Fruit fly (Drosophila melanogaster) whole organism, wandering third instar larva: ENCODE measurements around the gene CG6785.

Source experiments
- Abd-B ChIP-seq: fragments of >200 bp; optimal IDR thresholded peaks from 2 replicates; lab custom pipeline; 2017; ENCODE audit warnings: missing biosample characterization, missing genetic modification characterization
- CG32264 ChIP-seq: fragments of 200-800 bp; sonication (Bioruptor generic); optimal IDR thresholded peaks from 2 replicates; lab custom pipeline; 2016; ENCODE audit warnings: missing biosample characterization, missing genetic modification characterization
- CG9705 ChIP-seq: fragments of 200-800 bp; sonication (Bioruptor generic); optimal IDR thresholded peaks from 2 replicates; lab custom pipeline; 2018; ENCODE audit warnings: missing biosample characterization, mild to moderate bottlenecking, missing genetic modification characterization
- CrebA ChIP-seq: fragments of 200-800 bp; sonication (Bioruptor generic); optimal IDR thresholded peaks from 2 replicates; lab custom pipeline; 2016; ENCODE audit warnings: missing biosample characterization, mild to moderate bottlenecking, missing genetic modification characterization, borderline replicate concordance
- Dfd ChIP-seq: fragments of >200 bp; optimal IDR thresholded peaks from 2 replicates; lab custom pipeline; 2017; ENCODE audit warnings: missing biosample characterization, missing genetic modification characterization
- Dif ChIP-seq: fragments of 200-275, 200-300 bp; sonication (Bioruptor generic); optimal IDR thresholded peaks from 2 replicates; lab custom pipeline; 2018; ENCODE audit warnings: missing biosample characterization, missing genetic modification characterization; ENCODE audit not compliant: partially characterized antibody
- GATAd ChIP-seq: sonication (Bioruptor generic); optimal IDR thresholded peaks from 2 replicates; lab custom pipeline; 2016; ENCODE audit warnings: missing biosample characterization, missing genetic modification characterization
- HLH106 ChIP-seq: fragments of 200-800 bp; optimal IDR thresholded peaks from 3 replicates; lab custom pipeline; 2019; ENCODE audit warnings: missing biosample characterization, mild to moderate bottlenecking, missing genetic modification characterization, moderate library complexity
- Hnf4 ChIP-seq: fragments of 200-800 bp; sonication (Bioruptor generic); optimal IDR thresholded peaks from 2 replicates; lab custom pipeline; 2016; ENCODE audit warnings: missing biosample characterization, mild to moderate bottlenecking, missing genetic modification characterization
- Hr78 ChIP-seq: fragments of >200 bp; optimal IDR thresholded peaks from 2 replicates; lab custom pipeline; 2017; ENCODE audit warnings: missing biosample characterization, missing genetic modification characterization
- Hr83 ChIP-seq: fragments of 200-300 bp; sonication (Bioruptor generic); optimal IDR thresholded peaks from 2 replicates; lab custom pipeline; 2016; ENCODE audit warnings: missing biosample characterization, mild to moderate bottlenecking, missing genetic modification characterization, moderate library complexity; ENCODE audit not compliant: poor library complexity, severe bottlenecking
- Jra ChIP-seq: sonication (Bioruptor generic); optimal IDR thresholded peaks from 2 replicates; lab custom pipeline; 2016; ENCODE audit warnings: missing biosample characterization, missing genetic modification characterization
- Mio ChIP-seq: sonication (Bioruptor generic); optimal IDR thresholded peaks from 2 replicates; lab custom pipeline; 2016; ENCODE audit warnings: missing biosample characterization, missing genetic modification characterization
- Myc ChIP-seq: fragments of >200 bp; optimal IDR thresholded peaks from 2 replicates; lab custom pipeline; 2017
- N ChIP-seq: fragments of >200 bp; optimal IDR thresholded peaks from 2 replicates; lab custom pipeline; 2018; ENCODE audit warnings: missing biosample characterization, missing external identifiers, missing genetic modification characterization
- OdsH ChIP-seq: fragments of 200-800 bp; sonication (Bioruptor generic); optimal IDR thresholded peaks from 2 replicates; lab custom pipeline; 2016; ENCODE audit warnings: missing biosample characterization, mild to moderate bottlenecking, missing genetic modification characterization
- Rel ChIP-seq, 2 experiments: fragments of 200-800 bp; sonication (Bioruptor generic) in 1 of 2; optimal IDR thresholded peaks; 2 replicates in 1 of 2; 3 replicates in 1 of 2; lab custom pipeline; 2016 to 2019; ENCODE audit warnings: mild to moderate bottlenecking in 2 of 2, missing biosample characterization in 2 of 2, missing genetic modification characterization in 2 of 2, moderate library complexity in 1 of 2
- Sp1 ChIP-seq: fragments of 200-800 bp; sonication (Bioruptor generic); optimal IDR thresholded peaks from 3 replicates; lab custom pipeline; 2019; ENCODE audit warnings: missing biosample characterization, mild to moderate bottlenecking, missing genetic modification characterization, moderate library complexity
- Vsx2 ChIP-seq: fragments of 200-300, 225-300 bp; sonication (Bioruptor generic); optimal IDR thresholded peaks from 2 replicates; lab custom pipeline; 2018; ENCODE audit warnings: missing biosample characterization, missing genetic modification characterization; ENCODE audit not compliant: partially characterized antibody
- br ChIP-seq: fragments of 200-800 bp; sonication (Bioruptor generic); optimal IDR thresholded peaks from 2 replicates; lab custom pipeline; 2016; ENCODE audit warnings: missing biosample characterization, missing genetic modification characterization
- brk ChIP-seq: fragments of 200-800 bp; sonication (Bioruptor generic); optimal IDR thresholded peaks from 2 replicates; lab custom pipeline; 2016; ENCODE audit warnings: missing biosample characterization, mild to moderate bottlenecking, missing genetic modification characterization
- dl ChIP-seq, 2 experiments: fragments of 175-275, 200-275 bp in 1 of 2; fragments of 200-275 bp in 1 of 2; sonication (Bioruptor generic); optimal IDR thresholded peaks; lab custom pipeline; 2018; ENCODE audit warnings: mild to moderate bottlenecking in 2 of 2, missing biosample characterization in 2 of 2, missing genetic modification characterization in 2 of 2, moderate library complexity in 2 of 2; ENCODE audit not compliant: partially characterized antibody in 2 of 2, insufficient read depth in 1 of 2
- dmrt93B ChIP-seq: fragments of 200-800 bp; sonication (Bioruptor generic); optimal IDR thresholded peaks from 2 replicates; lab custom pipeline; 2018; ENCODE audit warnings: missing biosample characterization, mild to moderate bottlenecking, missing genetic modification characterization
- foxo ChIP-seq, 2 experiments: fragments of 200-800 bp; sonication (Bioruptor generic); optimal IDR thresholded peaks; 2 replicates in 1 of 2; 3 replicates in 1 of 2; lab custom pipeline; 2016 to 2017; ENCODE audit warnings: missing biosample characterization in 2 of 2, missing genetic modification characterization in 2 of 2
- lola ChIP-seq: fragments of >200 bp; optimal IDR thresholded peaks from 2 replicates; lab custom pipeline; 2017; ENCODE audit warnings: missing biosample characterization, missing genetic modification characterization
- pan ChIP-seq: fragments of >200 bp; optimal IDR thresholded peaks from 2 replicates; lab custom pipeline; 2017
- psq ChIP-seq: fragments of 200-800 bp; sonication (Bioruptor generic); optimal IDR thresholded peaks from 3 replicates; lab custom pipeline; 2017; ENCODE audit warnings: missing biosample characterization, mild to moderate bottlenecking, missing genetic modification characterization, moderate library complexity
- rgr ChIP-seq: fragments of 200-800 bp; sonication (Bioruptor generic); optimal IDR thresholded peaks from 3 replicates; lab custom pipeline; 2016; ENCODE audit warnings: missing biosample characterization, mild to moderate bottlenecking, missing genetic modification characterization
- sage ChIP-seq: fragments of 200-800 bp; sonication (Bioruptor generic); optimal IDR thresholded peaks from 2 replicates; lab custom pipeline; 2016; ENCODE audit warnings: missing biosample characterization, mild to moderate bottlenecking, missing genetic modification characterization
- tai ChIP-seq: sonication (Bioruptor generic); optimal IDR thresholded peaks from 2 replicates; lab custom pipeline; 2016; ENCODE audit warnings: missing biosample characterization, missing genetic modification characterization
- usp ChIP-seq: fragments of >200 bp; optimal IDR thresholded peaks from 2 replicates; lab custom pipeline; 2017; ENCODE audit warnings: missing biosample characterization, missing genetic modification characterization
- woc ChIP-seq: sonication (Bioruptor generic); optimal IDR thresholded peaks from 2 replicates; lab custom pipeline; 2016; ENCODE audit warnings: missing biosample characterization, mild to moderate bottlenecking, missing genetic modification characterization

Gene CG6785

DNA sequence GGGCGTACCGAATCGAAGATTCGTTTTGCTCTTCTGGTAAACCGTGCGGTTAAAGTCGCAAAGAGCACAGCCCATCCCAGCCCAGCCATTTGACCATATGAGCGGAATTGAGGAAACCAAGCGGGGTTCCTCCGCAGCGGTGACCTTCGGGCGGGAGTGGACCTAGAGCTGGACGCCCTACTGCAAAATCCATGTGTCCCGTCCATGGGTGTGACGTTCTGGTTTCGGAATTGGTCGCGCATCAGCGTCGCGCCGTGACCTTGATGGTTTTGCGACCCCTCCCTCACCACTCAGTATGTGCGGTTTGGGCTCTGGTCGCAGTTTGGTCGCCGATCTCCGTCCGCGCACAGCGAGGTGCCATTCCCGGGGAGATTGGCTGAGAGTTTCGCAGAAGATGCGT lies 47.7 kb upstream of the CG6785 start:
- TF ChIP-seq Hnf4 (GFP tag; lab: Kevin White, UChicago) (no peak), psq (GFP tag; lab: Kevin White, UChicago) (no peak), Hr78 (no peak), Hr83 (GFP tag; lab: Kevin White, UChicago) (no peak), Myc (lab: Kevin White, UChicago) (no peak), Mio (GFP tag; lab: Kevin White, UChicago) (no peak), dl (GFP tag; optimal IDR thresholded peaks at IDR 0.05; lab: Kevin White, UChicago; ENCODE audit: insufficient read depth in 1 of 2, partially characterized antibody in 2 of 2) (no peak), Dfd (GFP tag; lab: Kevin White, UChicago) (no peak), GATAd (GFP tag; lab: Kevin White, UChicago) (no peak), Abd-B (GFP tag; lab: Kevin White, UChicago) (no peak), Rel (GFP tag; optimal IDR thresholded peaks at IDR 0.05; lab: Kevin White, UChicago) (no peak), Rel (tag; optimal IDR thresholded peaks at IDR 0.05; lab: Kevin White, UChicago) (no peak), Vsx2 (no peak), pan (lab: Kevin White, UChicago) (no peak), foxo (GFP tag; optimal IDR thresholded peaks at IDR 0.05; lab: Kevin White, UChicago) (no peak), CG9705 (GFP tag; lab: Kevin White, UChicago) (no peak), Dif (no peak)

DNA sequence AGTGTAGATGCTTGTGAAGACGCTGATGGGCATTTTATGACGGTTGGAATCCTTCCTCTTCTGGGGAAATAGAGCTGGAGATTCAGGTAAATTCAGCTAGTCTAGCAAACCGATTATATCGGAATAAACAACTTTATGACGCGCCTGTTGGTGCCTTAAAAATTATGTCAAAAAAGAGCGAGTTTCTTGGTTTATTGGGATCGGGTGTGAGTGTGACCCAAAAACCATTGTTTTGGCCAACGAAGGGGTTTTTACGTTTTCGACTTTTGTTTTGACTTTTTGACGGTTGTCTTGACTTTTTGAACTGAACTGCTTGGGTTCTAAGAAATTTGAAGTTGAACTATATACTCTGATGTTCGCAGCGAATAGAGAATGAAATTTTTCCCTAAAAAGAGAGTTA lies 47.0 kb upstream of the CG6785 start:
- TF ChIP-seq Abd-B (GFP tag; lab: Kevin White, UChicago) (no peak), Myc (lab: Kevin White, UChicago) (no peak), CrebA (no peak), Hr83 (GFP tag; lab: Kevin White, UChicago) (no peak), rgr (GFP tag; lab: Kevin White, UChicago) (no peak), HLH106 (tag; lab: Kevin White, UChicago) (no peak), OdsH (GFP tag; lab: Kevin White, UChicago) (no peak), Mio (GFP tag; lab: Kevin White, UChicago) (no peak)
- TF ChIP-seq, all 38 proteins: peak for 0

DNA sequence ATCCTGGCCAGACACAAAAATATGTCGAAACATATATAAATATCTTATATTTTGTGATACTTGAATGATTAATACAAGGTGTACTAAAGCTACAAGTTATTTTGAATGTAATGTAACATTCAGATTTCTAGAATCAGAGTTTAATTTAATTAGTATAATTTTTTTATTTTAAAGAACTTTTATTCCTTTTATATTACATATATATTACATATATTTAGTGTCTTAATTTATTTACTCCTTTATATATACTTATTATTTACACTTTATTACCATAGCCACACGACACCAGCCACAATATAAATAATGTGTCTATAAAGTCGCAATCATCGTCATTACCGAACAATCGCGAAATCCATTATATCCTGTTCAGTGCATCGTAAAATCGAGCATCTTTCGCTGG lies 46.5 kb upstream of the CG6785 start, which contains the start of gene Pex19:
TSS of gene Pex19 (plus strand) at position 301 of the 400 bp plus-strand sequence.
- no peak for TF ChIP-seq Hnf4 (GFP tag; lab: Kevin White, UChicago)

DNA sequence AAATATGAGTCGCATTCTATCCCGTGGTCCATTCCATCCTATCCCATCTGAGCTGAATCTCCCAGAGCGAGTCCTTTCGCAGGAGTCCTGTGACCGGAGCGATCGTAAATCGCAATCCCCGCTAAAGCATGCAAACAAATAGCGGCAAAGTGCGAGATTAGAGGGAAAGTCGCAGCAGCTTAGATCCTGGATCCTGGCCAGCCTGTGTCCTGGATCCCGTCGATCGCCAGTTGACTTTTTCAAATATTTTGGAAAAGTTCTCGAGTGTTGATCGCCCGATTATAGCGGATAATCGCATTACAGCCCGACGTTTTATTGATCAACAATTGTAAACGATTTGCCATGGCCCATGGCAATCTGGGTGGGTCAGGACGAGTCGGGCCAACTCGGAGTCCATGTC lies 44.1 kb upstream of the CG6785 start:
- TF ChIP-seq Abd-B (GFP tag; lab: Kevin White, UChicago) (no peak), tai (GFP tag; lab: Kevin White, UChicago) (no peak), HLH106 (tag; lab: Kevin White, UChicago) (no peak), Jra (GFP tag; lab: Kevin White, UChicago) (no peak), Dif (no peak), usp (GFP tag; lab: Kevin White, UChicago) (no peak), Hr83 (GFP tag; lab: Kevin White, UChicago) (no peak), lola (GFP tag; lab: Kevin White, UChicago) (no peak), Hr78 (no peak), dmrt93B (GFP tag; lab: Kevin White, UChicago) (no peak), woc (GFP tag; lab: Kevin White, UChicago) (no peak), brk (no peak), CG32264 (GFP tag; lab: Kevin White, UChicago) (no peak), Vsx2 (no peak), Mio (GFP tag; lab: Kevin White, UChicago) (no peak), br (GFP tag; lab: Kevin White, UChicago) (no peak), sage (GFP tag; lab: Kevin White, UChicago) (no peak), Sp1 (GFP tag; lab: Kevin White, UChicago) (no peak), Rel (GFP tag; optimal IDR thresholded peaks at IDR 0.05; lab: Kevin White, UChicago) (no peak), Rel (tag; optimal IDR thresholded peaks at IDR 0.05; lab: Kevin White, UChicago) (no peak), N (GFP tag; lab: Kevin White, UChicago) (no peak)

DNA sequence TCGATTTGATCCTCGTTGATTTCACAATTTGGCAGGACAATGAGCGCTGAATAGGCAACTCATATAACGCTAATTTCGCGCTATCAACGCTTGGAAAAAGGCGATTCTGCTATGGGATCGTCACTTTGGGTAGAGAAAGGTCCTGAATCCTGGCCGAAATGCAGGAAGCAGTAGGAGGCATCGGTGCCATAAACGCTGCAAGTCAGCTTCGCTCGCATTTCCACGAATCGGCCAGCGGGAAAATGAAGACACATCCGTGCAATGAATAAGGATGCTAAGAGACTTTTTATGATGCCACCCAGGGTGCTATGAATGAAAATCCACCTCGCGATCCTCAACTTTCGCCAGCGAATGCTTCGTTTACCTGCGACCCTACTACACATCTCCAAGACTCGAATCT lies 42.4 kb upstream of the CG6785 start:
- no peak for TF ChIP-seq Myc (lab: Kevin White, UChicago)
- no peak for TF ChIP-seq usp (GFP tag; lab: Kevin White, UChicago)
- TF ChIP-seq Rel (GFP tag; optimal IDR thresholded peaks at IDR 0.05; lab: Kevin White, UChicago): no peak
- TF ChIP-seq Rel (tag; optimal IDR thresholded peaks at IDR 0.05; lab: Kevin White, UChicago): no peak
- TF ChIP-seq lola (GFP tag; lab: Kevin White, UChicago): no peak
